ENCODE assay signal across 2 fruit fly cellular contexts in genomic region chr3L:17412146-17412545, dm6.
TF ChIP-seq lines count a peak whose summit lies in the region.

No protein-coding gene starts in this region.

- no peak for TF ChIP-seq CTCF in whole organism, embryonic (GFP tag; optimal IDR thresholded peaks at IDR 0.05; lab: Kevin White, UChicago)

TF ChIP-seq in whole organism, embryonic, 481 proteins besides CTCF, POLR2A, EP300 and RAD21:
- TF ChIP-seq CG11560 (tag; IDR thresholded peaks at IDR 0.05; lab: Robert Waterston, UW) = no peak
- TF ChIP-seq sens (GFP tag; lab: Kevin White, UChicago) = peak; percentile 54
- no peak for TF ChIP-seq ttk (GFP tag; IDR thresholded peaks at IDR 0.05; lab: Robert Waterston, UW)
- no peak for TF ChIP-seq CG6689 (GFP tag; IDR thresholded peaks at IDR 0.05; lab: Robert Waterston, UW)
- TF ChIP-seq dpn (GFP tag; optimal IDR thresholded peaks at IDR 0.05; lab: Kevin White, UChicago) = no peak
- TF ChIP-seq CG1233 (GFP tag; optimal IDR thresholded peaks at IDR 0.05; lab: Kevin White, UChicago) = no peak
- TF ChIP-seq Bteb2 (GFP tag; optimal IDR thresholded peaks at IDR 0.05; lab: Kevin White, UChicago) = no peak
- TF ChIP-seq CG31388 (GFP tag; optimal IDR thresholded peaks at IDR 0.05; lab: Kevin White, UChicago) = no peak
- TF ChIP-seq CG10979 (tag; optimal IDR thresholded peaks at IDR 0.05; lab: Kevin White, UChicago) = no peak
- no peak for TF ChIP-seq CG13296 (GFP tag; optimal IDR thresholded peaks at IDR 0.05; lab: Kevin White, UChicago)
- no peak for TF ChIP-seq cg (GFP tag; optimal IDR thresholded peaks at IDR 0.05; lab: Kevin White, UChicago)
- peak; percentile 53 for TF ChIP-seq zen (tag; optimal IDR thresholded peaks at IDR 0.05; lab: Kevin White, UChicago)
- TF ChIP-seq schlank (tag; optimal IDR thresholded peaks at IDR 0.05; lab: Kevin White, UChicago) = no peak
- TF ChIP-seq pzg (GFP tag; optimal IDR thresholded peaks at IDR 0.05; lab: Kevin White, UChicago) = no peak
- TF ChIP-seq cas (GFP tag; IDR thresholded peaks at IDR 0.05; lab: Robert Waterston, UW) = no peak
- TF ChIP-seq CG34224 (GFP tag; IDR thresholded peaks at IDR 0.05; lab: Robert Waterston, UW; ENCODE audit: partially characterized antibody) = no peak
- TF ChIP-seq CG12236 (GFP tag; optimal IDR thresholded peaks at IDR 0.05; lab: Kevin White, UChicago) = no peak
- no peak for TF ChIP-seq Doc3 (GFP tag; IDR thresholded peaks at IDR 0.05; lab: Robert Waterston, UW; ENCODE audit: partially characterized antibody)
- TF ChIP-seq vvl (GFP tag; IDR thresholded peaks at IDR 0.05; lab: Robert Waterston, UW) = 0 out of 2 replicates have a peak, but pooled peaks have one; percentile 8
- TF ChIP-seq CG14441 (GFP tag; IDR thresholded peaks at IDR 0.05; lab: Robert Waterston, UW) = no peak
- no peak for TF ChIP-seq wdn (GFP tag; IDR thresholded peaks at IDR 0.05; lab: Robert Waterston, UW)
- TF ChIP-seq ci (GFP tag; IDR thresholded peaks at IDR 0.05; lab: Robert Waterston, UW) = no peak
- TF ChIP-seq Ets65A (GFP tag; lab: Kevin White, UChicago) = peak; percentile 39
- TF ChIP-seq Med (GFP tag; lab: Kevin White, UChicago) = peak; percentile 54
- no peak for TF ChIP-seq tna (GFP tag; IDR thresholded peaks at IDR 0.05; lab: Robert Waterston, UW; ENCODE audit: partially characterized antibody)
- TF ChIP-seq CG4707 (GFP tag; optimal IDR thresholded peaks at IDR 0.05; lab: Kevin White, UChicago) = no peak
- TF ChIP-seq H15 (GFP tag; IDR thresholded peaks at IDR 0.05; lab: Robert Waterston, UW) = no peak
- no peak for TF ChIP-seq tap (tag; optimal IDR thresholded peaks at IDR 0.05; lab: Kevin White, UChicago)
- 0 out of 2 replicates have a peak, but pooled peaks have one; percentile 7 for TF ChIP-seq CG4404 (GFP tag; IDR thresholded peaks at IDR 0.05; lab: Robert Waterston, UW)
- no peak for TF ChIP-seq vfl (GFP tag; optimal IDR thresholded peaks at IDR 0.05; lab: Kevin White, UChicago)
- no peak for TF ChIP-seq CG11504 (tag; optimal IDR thresholded peaks at IDR 0.05; lab: Kevin White, UChicago)
- TF ChIP-seq CG32767 (GFP tag; IDR thresholded peaks at IDR 0.05; lab: Robert Waterston, UW) = no peak
- no peak for TF ChIP-seq CG30403 (GFP tag; optimal IDR thresholded peaks at IDR 0.05; lab: Kevin White, UChicago)

TF ChIP-seq in whole organism, prepupa, 60 proteins besides CTCF, POLR2A, EP300 and RAD21:
- TF ChIP-seq CG1621 (tag; optimal IDR thresholded peaks at IDR 0.05; lab: Kevin White, UChicago) (peak; percentile 0), CG6808 (GFP tag; optimal IDR thresholded peaks at IDR 0.05; lab: Kevin White, UChicago) (no peak)
